ENCODE assay signal across 2 fruit fly cellular contexts in genomic region chr3L:15699626-15700337, dm6.
TF ChIP-seq lines count a peak whose summit lies in the region.

Gene comm2, minus strand, starts transcription at chr3L:15699850.

TF ChIP-seq in whole organism, embryonic, 481 proteins besides CTCF, POLR2A, EP300 and RAD21 (continued from another document and continues in another):
- TF ChIP-seq Fer1 (GFP tag; optimal IDR thresholded peaks at IDR 0.05; lab: Kevin White, UChicago) (peak; percentile 2), CG15514 (GFP tag; optimal IDR thresholded peaks at IDR 0.05; lab: Kevin White, UChicago) (no peak), CG7839 (tag; optimal IDR thresholded peaks at IDR 0.05; lab: Kevin White, UChicago) (no peak), dm (GFP tag; optimal IDR thresholded peaks at IDR 0.05; lab: Kevin White, UChicago) (no peak), CG6175 (GFP tag; IDR thresholded peaks at IDR 0.05; lab: Robert Waterston, UW) (no peak), sug (tag; optimal IDR thresholded peaks at IDR 0.05; lab: Kevin White, UChicago) (no peak), dimm (GFP tag; IDR thresholded peaks at IDR 0.05; lab: Robert Waterston, UW) (no peak), Usf (GFP tag; optimal IDR thresholded peaks at IDR 0.05; lab: Kevin White, UChicago) (no peak), CG31441 (GFP tag; IDR thresholded peaks at IDR 0.05; lab: Robert Waterston, UW) (no peak), Tbp (GFP tag; optimal IDR thresholded peaks at IDR 0.05; lab: Kevin White, UChicago) (no peak), Fer3 (tag; optimal IDR thresholded peaks at IDR 0.05; lab: Kevin White, UChicago) (no peak), Dref (GFP tag; IDR thresholded peaks at IDR 0.05; lab: Robert Waterston, UW) (no peak), tx (GFP tag; optimal IDR thresholded peaks at IDR 0.05; lab: Kevin White, UChicago) (no peak), ken (GFP tag; IDR thresholded peaks at IDR 0.05; lab: Robert Waterston, UW) (no peak), insv (GFP tag; optimal IDR thresholded peaks at IDR 0.05; lab: Kevin White, UChicago) (no peak), psq (GFP tag; optimal IDR thresholded peaks at IDR 0.05; lab: Kevin White, UChicago) (no peak), CG6791 (GFP tag; IDR thresholded peaks at IDR 0.05; lab: Robert Waterston, UW; ENCODE audit: partially characterized antibody) (peak; percentile 60; the same call in 2 of the 3 replicates), CG18764 (GFP tag; optimal IDR thresholded peaks at IDR 0.05; lab: Kevin White, UChicago) (no peak), CG17568 (GFP tag; optimal IDR thresholded peaks at IDR 0.05; lab: Kevin White, UChicago) (no peak), CG7987 (GFP tag; optimal IDR thresholded peaks at IDR 0.05; lab: Kevin White, UChicago) (no peak), twi (tag; optimal IDR thresholded peaks at IDR 0.05; lab: Kevin White, UChicago) (peak; percentile 76), CG13296 (GFP tag; optimal IDR thresholded peaks at IDR 0.05; lab: Kevin White, UChicago) (no peak), sna (GFP tag; IDR thresholded peaks at IDR 0.05; lab: Robert Waterston, UW; ENCODE audit: partially characterized antibody) (peak; percentile 76), CG31388 (GFP tag; optimal IDR thresholded peaks at IDR 0.05; lab: Kevin White, UChicago) (no peak), gsb (GFP tag; IDR thresholded peaks at IDR 0.05; lab: Robert Waterston, UW) (no peak), Pdp1 (GFP tag; optimal IDR thresholded peaks at IDR 0.05; lab: Kevin White, UChicago) (no peak), Fer2 (tag; optimal IDR thresholded peaks at IDR 0.05; lab: Kevin White, UChicago) (no peak), knrl (GFP tag; IDR thresholded peaks at IDR 0.05; lab: Robert Waterston, UW; ENCODE audit: partially characterized antibody) (no peak; the same call in 2 of the 3 replicates), CG32532 (GFP tag; IDR thresholded peaks at IDR 0.05; lab: Robert Waterston, UW) (no peak; the same call in 1 of the 2 replicates), sd (tag; optimal IDR thresholded peaks at IDR 0.05; lab: Kevin White, UChicago) (no peak), zfh1 (GFP tag; IDR thresholded peaks at IDR 0.05; lab: Robert Waterston, UW) (no peak), grn (GFP tag; optimal IDR thresholded peaks at IDR 0.05; lab: Kevin White, UChicago) (peak; percentile 91), stwl (tag; optimal IDR thresholded peaks at IDR 0.05; lab: Kevin White, UChicago) (no peak), Oaz (GFP tag; IDR thresholded peaks at IDR 0.05; lab: Robert Waterston, UW) (no peak), phol (tag; optimal IDR thresholded peaks at IDR 0.05; lab: Kevin White, UChicago) (no peak), MBD-R2 (GFP tag; IDR thresholded peaks at IDR 0.05; lab: Robert Waterston, UW) (no peak), CG14860 (GFP tag; IDR thresholded peaks at IDR 0.05; lab: Robert Waterston, UW; ENCODE audit: partially characterized antibody) (no peak), C15 (GFP tag; IDR thresholded peaks at IDR 0.05; lab: Robert Waterston, UW) (no peak), bsh (GFP tag; optimal IDR thresholded peaks at IDR 0.05; lab: Kevin White, UChicago) (no peak), CG17829 (tag; optimal IDR thresholded peaks at IDR 0.05; lab: Kevin White, UChicago) (peak; percentile 43), CG12299 (tag; optimal IDR thresholded peaks at IDR 0.05; lab: Kevin White, UChicago) (no peak), jumu (GFP tag; optimal IDR thresholded peaks at IDR 0.05; lab: Kevin White, UChicago) (no peak), CG34224 (GFP tag; IDR thresholded peaks at IDR 0.05; lab: Robert Waterston, UW; ENCODE audit: partially characterized antibody) (peak; percentile 65; the same call in 2 of the 3 replicates), Abd-B (GFP tag; optimal IDR thresholded peaks at IDR 0.05; lab: Kevin White, UChicago) (no peak), Adf1 (GFP tag; IDR thresholded peaks at IDR 0.05; lab: Robert Waterston, UW) (no peak), nom (GFP tag; optimal IDR thresholded peaks at IDR 0.05; lab: Kevin White, UChicago) (peak; percentile 22), prd (optimal IDR thresholded peaks at IDR 0.05; lab: Kevin White, UChicago) (no peak), prd (GFP tag; IDR thresholded peaks at IDR 0.05; lab: Robert Waterston, UW) (no peak), CG12942 (GFP tag; optimal IDR thresholded peaks at IDR 0.05; lab: Kevin White, UChicago) (no peak), CG13894 (tag; optimal IDR thresholded peaks at IDR 0.05; lab: Kevin White, UChicago) (no peak), Hr78 (GFP tag; optimal IDR thresholded peaks at IDR 0.05; lab: Kevin White, UChicago) (peak in 1 of 2 experiments; percentile 54), CG10431 (GFP tag; optimal IDR thresholded peaks at IDR 0.05; lab: Kevin White, UChicago) (no peak), Lhr (GFP tag; optimal IDR thresholded peaks at IDR 0.05; lab: Kevin White, UChicago) (no peak), zen (tag; optimal IDR thresholded peaks at IDR 0.05; lab: Kevin White, UChicago) (no peak), CG11723 (GFP tag; optimal IDR thresholded peaks at IDR 0.05; lab: Kevin White, UChicago) (no peak), CG4854 (GFP tag; optimal IDR thresholded peaks at IDR 0.05; lab: Kevin White, UChicago) (no peak), CG32767 (GFP tag; IDR thresholded peaks at IDR 0.05; lab: Robert Waterston, UW) (peak; percentile 31; the same call in 1 of the 2 replicates), fd64A (GFP tag; optimal IDR thresholded peaks at IDR 0.05; lab: Kevin White, UChicago) (peak; percentile 15), Stat92E (GFP tag; optimal IDR thresholded peaks at IDR 0.05; lab: Kevin White, UChicago) (peak in 1 of 3 experiments; percentile 9), Drgx (GFP tag; IDR thresholded peaks at IDR 0.05; lab: Robert Waterston, UW) (0 out of 2 replicates have a peak, but pooled peaks have one; percentile 29), CG14441 (GFP tag; IDR thresholded peaks at IDR 0.05; lab: Robert Waterston, UW) (no peak), bcd (GFP tag; optimal IDR thresholded peaks at IDR 0.05; lab: Kevin White, UChicago) (no peak), Aef1 (GFP tag; IDR thresholded peaks at IDR 0.05; lab: Robert Waterston, UW) (no peak), CG4282 (GFP tag; optimal IDR thresholded peaks at IDR 0.05; lab: Kevin White, UChicago) (no peak), CG12219 (GFP tag; optimal IDR thresholded peaks at IDR 0.05; lab: Kevin White, UChicago) (no peak), YL-1 (GFP tag; optimal IDR thresholded peaks at IDR 0.05; lab: Kevin White, UChicago) (no peak), chinmo (GFP tag; IDR thresholded peaks at IDR 0.05; lab: Robert Waterston, UW; ENCODE audit: partially characterized antibody) (peak; percentile 89; the same call in 3 of the 4 replicates)

TF ChIP-seq in whole organism, wandering third instar larva, 38 proteins besides CTCF, POLR2A, EP300 and RAD21 (continued from another document):
- TF ChIP-seq pan (optimal IDR thresholded peaks at IDR 0.05; lab: Kevin White, UChicago): no peak
- no peak for TF ChIP-seq woc (GFP tag; optimal IDR thresholded peaks at IDR 0.05; lab: Kevin White, UChicago)
- no peak for TF ChIP-seq OdsH (GFP tag; optimal IDR thresholded peaks at IDR 0.05; lab: Kevin White, UChicago)
- TF ChIP-seq brk (GFP tag; optimal IDR thresholded peaks at IDR 0.05; lab: Kevin White, UChicago): no peak
